Worm (Caenorhabditis elegans) whole organism, L1 larva: ENCODE data around the gene Y44A6C.1.

ENCODE experiments used
- ces-1 ChIP-seq: fragments of 150-350 bp; optimal IDR thresholded peaks from 2 replicates; lab custom pipeline; 2014; ENCODE audit warnings: missing biosample characterization, missing genetic modification reagents, missing genetic modification characterization
- lin-15B ChIP-seq: fragments of 150-350 bp; sonication (generic microtip); optimal IDR thresholded peaks from 3 replicates; lab custom pipeline; 2014; ENCODE audit warnings: missing biosample characterization, missing genetic modification characterization
- mep-1 ChIP-seq: fragments of 150-350 bp; optimal IDR thresholded peaks from 2 replicates; lab custom pipeline; 2014; ENCODE audit warnings: missing biosample characterization, missing genetic modification characterization
- nhr-11 ChIP-seq: fragments of 150-350 bp; optimal IDR thresholded peaks from 2 replicates; lab custom pipeline; 2014; ENCODE audit warnings: missing biosample characterization, missing genetic modification characterization
- nhr-12 ChIP-seq: sonication (generic microtip); optimal IDR thresholded peaks from 2 replicates; lab custom pipeline; 2017; ENCODE audit warnings: missing biosample characterization, missing genetic modification characterization
- pax-3 ChIP-seq: fragments of 200-800 bp; sonication (Bioruptor generic); optimal IDR thresholded peaks from 2 replicates; lab custom pipeline; 2018; ENCODE audit warnings: mild to moderate bottlenecking, missing genetic modification characterization, moderate library complexity, missing compliant biosample characterization
- pqm-1 ChIP-seq: sonication (generic microtip); optimal IDR thresholded peaks from 3 replicates; lab custom pipeline; 2017; ENCODE audit warnings: missing biosample characterization, missing genetic modification characterization

DNA sequence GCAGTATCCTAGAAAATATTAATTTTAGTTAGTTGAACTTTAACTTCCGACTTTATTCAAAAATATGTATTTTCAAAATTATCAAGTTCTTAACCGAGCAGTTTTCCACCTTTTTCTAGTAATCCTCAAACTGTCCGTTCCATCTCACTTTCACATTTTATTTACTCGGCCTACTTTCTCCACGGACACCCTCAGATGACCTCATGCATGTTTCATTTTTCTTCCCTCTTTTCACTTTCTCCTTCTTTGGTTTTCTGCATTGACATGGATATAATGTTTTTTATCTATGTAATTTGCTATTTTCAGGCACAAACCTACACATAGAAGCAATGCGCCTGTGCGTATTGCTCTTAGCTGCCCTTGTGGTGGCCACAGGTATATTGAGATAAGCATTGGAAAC, 46.8 kb upstream of the Y44A6C.1 start, which contains the start of gene mlt-11:
- TF ChIP-seq nhr-12 (tag; lab: Kevin White, UChicago) (no peak), mep-1 (tag; lab: Kevin White, UChicago) (no peak), nhr-11 (tag; lab: Kevin White, UChicago) (no peak), ces-1 (GFP tag; lab: Kevin White, UChicago) (no peak), pax-3 (no peak), pqm-1 (no peak), lin-15B (tag; lab: Kevin White, UChicago) (no peak)
